Fruit fly (Drosophila melanogaster) whole organism, embryonic: ENCODE measurements around the gene ast.

Source experiments
- Adf1 ChIP-seq: fragments of 200-800 bp; sonication (Bioruptor generic); IDR thresholded peaks from 2 replicates; pipeline ENCODE4 v1.3.6; 2022; ENCODE audit warnings: missing biosample characterization, missing genetic modification characterization
- BtbVII ChIP-seq: fragments of 200-800 bp; sonication (Bioruptor generic); optimal IDR thresholded peaks from 3 replicates; lab custom pipeline; 2017; ENCODE audit warnings: missing biosample characterization, mild to moderate bottlenecking, missing genetic modification characterization
- CG10979 ChIP-seq: fragments of 200-800 bp; sonication (Bioruptor generic); optimal IDR thresholded peaks from 2 replicates; lab custom pipeline; 2018; ENCODE audit warnings: missing biosample characterization, mild to moderate bottlenecking, missing genetic modification characterization, moderate library complexity
- CG11504 ChIP-seq: fragments of 200-800 bp; sonication (Bioruptor generic); optimal IDR thresholded peaks from 3 replicates; lab custom pipeline; 2019; ENCODE audit warnings: missing biosample characterization, mild to moderate bottlenecking, missing genetic modification characterization, moderate library complexity
- CG11723 ChIP-seq: fragments of 200-800 bp; sonication (Bioruptor generic); optimal IDR thresholded peaks from 2 replicates; lab custom pipeline; 2017; ENCODE audit warnings: missing biosample characterization, mild to moderate bottlenecking, missing genetic modification characterization
- CG12071 ChIP-seq: fragments of 200-800 bp; sonication (Bioruptor generic); optimal IDR thresholded peaks from 3 replicates; lab custom pipeline; 2018; ENCODE audit warnings: missing biosample characterization, mild to moderate bottlenecking, missing genetic modification characterization
- CG1233 ChIP-seq: fragments of 200-800 bp; sonication (Bioruptor generic); optimal IDR thresholded peaks from 4 replicates; lab custom pipeline; 2018; ENCODE audit warnings: missing biosample characterization, mild to moderate bottlenecking, missing genetic modification characterization
- CG12744 ChIP-seq: fragments of 200-800 bp; sonication (Bioruptor generic); optimal IDR thresholded peaks from 2 replicates; lab custom pipeline; 2016; ENCODE audit warnings: missing biosample characterization, missing genetic modification characterization
- CG13624 ChIP-seq: fragments of 200-800 bp; sonication (Bioruptor generic); optimal IDR thresholded peaks from 2 replicates; lab custom pipeline; 2016; ENCODE audit warnings: missing biosample characterization, missing genetic modification characterization
- CG14710 ChIP-seq: fragments of 200-800 bp; sonication (Bioruptor generic); optimal IDR thresholded peaks from 3 replicates; lab custom pipeline; 2019; ENCODE audit warnings: missing biosample characterization, mild to moderate bottlenecking, missing genetic modification characterization, moderate library complexity
- CG14965 ChIP-seq: fragments of 200-800 bp; sonication (Bioruptor generic); optimal IDR thresholded peaks from 2 replicates; lab custom pipeline; 2016; ENCODE audit warnings: missing biosample characterization, missing genetic modification characterization, borderline replicate concordance
- CG1529 ChIP-seq: fragments of 200-800 bp; sonication (Bioruptor generic); optimal IDR thresholded peaks from 3 replicates; lab custom pipeline; 2018; ENCODE audit warnings: missing biosample characterization, missing genetic modification characterization
- CG17912 ChIP-seq: fragments of 200-800 bp; sonication (Bioruptor generic); optimal IDR thresholded peaks from 2 replicates; lab custom pipeline; 2018; ENCODE audit warnings: missing biosample characterization, mild to moderate bottlenecking, missing genetic modification characterization
- CG2120 ChIP-seq: fragments of 200-800 bp; sonication (Bioruptor generic); optimal IDR thresholded peaks from 3 replicates; lab custom pipeline; 2016; ENCODE audit warnings: missing biosample characterization, missing genetic modification characterization
- CG2202 ChIP-seq: fragments of 200-800 bp; sonication (Bioruptor generic); optimal IDR thresholded peaks from 2 replicates; lab custom pipeline; 2018; ENCODE audit warnings: missing biosample characterization, mild to moderate bottlenecking, missing genetic modification characterization
- CG2875 ChIP-seq: fragments of 200-800 bp; sonication (Bioruptor generic); optimal IDR thresholded peaks from 2 replicates; lab custom pipeline; 2017; ENCODE audit warnings: missing biosample characterization, mild to moderate bottlenecking, missing genetic modification characterization, missing genetic modification reagents
- CG31441 ChIP-seq: fragments of 200-800 bp; sonication (Bioruptor generic); IDR thresholded peaks from 2 replicates; pipeline ENCODE4 v1.3.6; 2022; ENCODE audit warnings: missing biosample characterization, missing genetic modification characterization
- CG3838 ChIP-seq: fragments of 200-800 bp; sonication (Bioruptor generic); optimal IDR thresholded peaks from 3 replicates; lab custom pipeline; 2016; ENCODE audit warnings: missing biosample characterization, missing genetic modification characterization
- CG4707 ChIP-seq: fragments of 200-800 bp; sonication (Bioruptor generic); optimal IDR thresholded peaks from 2 replicates; lab custom pipeline; 2018; ENCODE audit warnings: missing biosample characterization, mild to moderate bottlenecking, missing genetic modification characterization, moderate library complexity
- CG5245 ChIP-seq: fragments of 200-800 bp; sonication (Bioruptor generic); optimal IDR thresholded peaks from 3 replicates; lab custom pipeline; 2016; ENCODE audit warnings: missing biosample characterization, missing genetic modification characterization
- CG9609 ChIP-seq: fragments of 200-800 bp; sonication (Bioruptor generic); optimal IDR thresholded peaks from 3 replicates; lab custom pipeline; 2016; ENCODE audit warnings: missing biosample characterization, missing genetic modification characterization
- CkIIα-i1 ChIP-seq: fragments of 200-800 bp; sonication (Bioruptor generic); IDR thresholded peaks from 2 replicates; pipeline ENCODE4 v1.3.6; 2022; ENCODE audit warnings: missing biosample characterization, missing genetic modification characterization
- D19A ChIP-seq: fragments of 200-800 bp; optimal IDR thresholded peaks from 3 replicates; lab custom pipeline; 2019; ENCODE audit warnings: missing biosample characterization, mild to moderate bottlenecking, missing genetic modification characterization, moderate library complexity
- Dip2 ChIP-seq: fragments of 200-800 bp; sonication (Bioruptor generic); IDR thresholded peaks from 2 replicates; pipeline ENCODE4 v1.3.6; 2022; ENCODE audit warnings: missing biosample characterization, missing genetic modification characterization
- Hmr ChIP-seq: fragments of 200-800 bp; sonication (Bioruptor generic); optimal IDR thresholded peaks from 3 replicates; lab custom pipeline; 2017; ENCODE audit warnings: mild to moderate bottlenecking, missing biosample characterization, missing genetic modification reagents, missing genetic modification characterization
- MESR4 ChIP-seq: fragments of 200-800 bp; sonication (Bioruptor generic); optimal IDR thresholded peaks from 2 replicates; lab custom pipeline; 2018; ENCODE audit warnings: missing biosample characterization, mild to moderate bottlenecking, missing genetic modification characterization, moderate library complexity
- Mrtf ChIP-seq: fragments of 200-800 bp; sonication (Bioruptor generic); IDR thresholded peaks from 3 replicates; pipeline ENCODE4 v1.3.6; 2022; ENCODE audit warnings: missing biosample characterization, missing genetic modification characterization
- NfI ChIP-seq: fragments of 200-800 bp; sonication (Bioruptor generic); optimal IDR thresholded peaks from 3 replicates; lab custom pipeline; 2018; ENCODE audit warnings: missing biosample characterization, mild to moderate bottlenecking, missing genetic modification characterization, moderate library complexity
- Ravus ChIP-seq: fragments of 200-800 bp; sonication (Bioruptor generic); IDR thresholded peaks from 2 replicates; pipeline ENCODE4 v1.3.6; 2022; ENCODE audit warnings: missing biosample characterization, missing genetic modification characterization
- YL-1 ChIP-seq: fragments of 200-800 bp; sonication (Bioruptor generic); optimal IDR thresholded peaks from 3 replicates; lab custom pipeline; 2017; ENCODE audit warnings: missing biosample characterization, mild to moderate bottlenecking, missing genetic modification characterization
- bsh ChIP-seq, 2 experiments: fragments of 200-800 bp; sonication (Bioruptor generic); optimal IDR thresholded peaks; 2 replicates each; lab custom pipeline; 2017 to 2018; ENCODE audit warnings: mild to moderate bottlenecking in 2 of 2, missing biosample characterization in 2 of 2, missing genetic modification characterization in 2 of 2, moderate library complexity in 1 of 2
- cg ChIP-seq: fragments of 200-800 bp; sonication (Bioruptor generic); optimal IDR thresholded peaks from 3 replicates; lab custom pipeline; 2019; ENCODE audit warnings: missing biosample characterization, mild to moderate bottlenecking, missing genetic modification characterization, moderate library complexity
- cwo ChIP-seq: fragments of 200-800 bp; sonication (Bioruptor generic); optimal IDR thresholded peaks from 3 replicates; lab custom pipeline; 2017; ENCODE audit warnings: missing biosample characterization, missing genetic modification characterization, mild to moderate bottlenecking, moderate library complexity, missing genetic modification reagents
- dmrt99B ChIP-seq: fragments of 200-800 bp; sonication (Bioruptor generic); optimal IDR thresholded peaks from 2 replicates; lab custom pipeline; 2018; ENCODE audit warnings: missing biosample characterization, mild to moderate bottlenecking, missing genetic modification characterization, moderate library complexity
- fd102C ChIP-seq: fragments of 200-800 bp; sonication (Bioruptor generic); optimal IDR thresholded peaks from 2 replicates; lab custom pipeline; 2018; ENCODE audit warnings: missing biosample characterization, mild to moderate bottlenecking, missing genetic modification characterization, moderate library complexity
- fd96Cb ChIP-seq: fragments of 200-800 bp; sonication (Bioruptor generic); optimal IDR thresholded peaks from 2 replicates; lab custom pipeline; 2018; ENCODE audit warnings: missing biosample characterization, mild to moderate bottlenecking, missing genetic modification characterization, moderate library complexity
- gem ChIP-seq: fragments of 200-800 bp; sonication (Bioruptor generic); optimal IDR thresholded peaks from 2 replicates; lab custom pipeline; 2019; ENCODE audit warnings: missing biosample characterization, mild to moderate bottlenecking, missing genetic modification characterization, moderate library complexity
- grau ChIP-seq: fragments of 200-800 bp; optimal IDR thresholded peaks from 3 replicates; lab custom pipeline; 2019; ENCODE audit warnings: missing biosample characterization, mild to moderate bottlenecking, missing genetic modification characterization, moderate library complexity
- ham ChIP-seq: fragments of 200-800 bp; sonication (Bioruptor generic); IDR thresholded peaks from 2 replicates; pipeline ENCODE4 v1.3.6; 2022; ENCODE audit warnings: missing biosample characterization, missing genetic modification characterization
- ken ChIP-seq: fragments of 200-800 bp; sonication (Bioruptor generic); IDR thresholded peaks from 3 replicates; pipeline ENCODE4 v1.3.6; 2022; ENCODE audit warnings: missing biosample characterization, missing genetic modification characterization
- knrl ChIP-seq: fragments of 200-800 bp; sonication (Bioruptor generic); IDR thresholded peaks from 3 replicates; pipeline ENCODE4 v1.3.6; 2022; ENCODE audit warnings: missing biosample characterization, missing genetic modification characterization; ENCODE audit not compliant: partially characterized antibody
- lbe ChIP-seq: fragments of 200-800 bp; sonication (Bioruptor generic); optimal IDR thresholded peaks from 2 replicates; lab custom pipeline; 2016; ENCODE audit warnings: missing biosample characterization, mild to moderate bottlenecking, missing genetic modification characterization
- lov ChIP-seq, 2 experiments: fragments of 200-800 bp in 1 of 2; fragments of >200 bp in 1 of 2; sonication (Bioruptor generic) in 1 of 2; IDR thresholded peaks in 1 of 2; optimal IDR thresholded peaks in 1 of 2; 2 replicates in 1 of 2; 3 replicates in 1 of 2; pipeline versions ENCODE4 v1.3.6 to Lab custom; 2017 to 2022; ENCODE audit warnings: missing biosample characterization in 1 of 2, missing genetic modification characterization in 1 of 2
- nom ChIP-seq: fragments of 200-800 bp; sonication (Bioruptor generic); optimal IDR thresholded peaks from 2 replicates; lab custom pipeline; 2017; ENCODE audit warnings: missing biosample characterization, missing genetic modification characterization, mild to moderate bottlenecking, moderate library complexity, missing genetic modification reagents
- onecut ChIP-seq: fragments of 200-800 bp; sonication (Bioruptor generic); IDR thresholded peaks from 2 replicates; pipeline ENCODE4 v1.3.6; 2022; ENCODE audit warnings: missing biosample characterization, missing genetic modification characterization
- pho ChIP-seq: fragments of 200-800 bp; sonication (Bioruptor generic); optimal IDR thresholded peaks from 2 replicates; lab custom pipeline; 2016; ENCODE audit warnings: missing biosample characterization, missing genetic modification characterization
- salm ChIP-seq: fragments of 200-800 bp; sonication (Bioruptor generic); optimal IDR thresholded peaks from 2 replicates; lab custom pipeline; 2018; ENCODE audit warnings: missing biosample characterization, mild to moderate bottlenecking, missing genetic modification characterization
- slp2 ChIP-seq: fragments of 200-800 bp; sonication (Bioruptor generic); optimal IDR thresholded peaks from 2 replicates; lab custom pipeline; 2016; ENCODE audit warnings: missing biosample characterization, missing genetic modification characterization
- twi ChIP-seq: fragments of 200-800 bp; optimal IDR thresholded peaks from 2 replicates; lab custom pipeline; 2019; ENCODE audit warnings: missing biosample characterization, mild to moderate bottlenecking, missing genetic modification characterization, moderate library complexity

Gene ast

dm6 chr2L:1108029-1108688, 30.4 kb downstream of the ast start, which contains the start of the genes PolrMT and CG14339 (continued):
- TF ChIP-seq CG14710 (tag; lab: Kevin White, UChicago) (peak; percentile 51), Dip2 (GFP tag; lab: Robert Waterston, UW) (no peak), NfI (GFP tag; lab: Kevin White, UChicago) (no peak), CG2120 (peak; percentile 65), CG10979 (peak; percentile 24), CG2875 (GFP tag; lab: Kevin White, UChicago) (no peak), twi (tag; lab: Kevin White, UChicago) (peak; percentile 38), salm (tag; lab: Kevin White, UChicago) (no peak), CG3838 (GFP tag; lab: Kevin White, UChicago) (no peak), ham (GFP tag; lab: Robert Waterston, UW) (no peak), CG9609 (GFP tag; lab: Kevin White, UChicago) (peak; percentile 54), CG12071 (no peak), gem (tag; lab: Kevin White, UChicago) (no peak), slp2 (GFP tag; lab: Kevin White, UChicago) (peak; percentile 13), YL-1 (GFP tag; lab: Kevin White, UChicago) (peak; percentile 95), CG2202 (tag; lab: Kevin White, UChicago) (no peak), dmrt99B (tag; lab: Kevin White, UChicago) (no peak), Mrtf (GFP tag; lab: Robert Waterston, UW) (no peak), cg (GFP tag; lab: Kevin White, UChicago) (no peak), CG17912 (no peak), onecut (GFP tag; lab: Robert Waterston, UW) (no peak), Hmr (peak; percentile 45), CG12744 (GFP tag; lab: Kevin White, UChicago) (no peak), MESR4 (peak; percentile 72), CG1233 (GFP tag; lab: Kevin White, UChicago) (no peak), bsh (GFP tag; optimal IDR thresholded peaks at IDR 0.05; lab: Kevin White, UChicago) (no peak), CG31441 (no peak), Adf1 (GFP tag; lab: Robert Waterston, UW) (peak; percentile 30), CG4707 (GFP tag; lab: Kevin White, UChicago) (no peak), fd96Cb (tag; lab: Kevin White, UChicago) (no peak), CG11723 (GFP tag; lab: Kevin White, UChicago) (no peak), lbe (no peak), ken (GFP tag; lab: Robert Waterston, UW) (0 out of 3 replicates have a peak, but pooled peaks have one; percentile 14), Ravus (GFP tag; lab: Robert Waterston, UW) (no peak), CG5245 (GFP tag; lab: Kevin White, UChicago) (no peak), knrl (GFP tag; lab: Robert Waterston, UW) (peak; percentile 26; the same call in 1 of the 3 replicates), lov (optimal IDR thresholded peaks at IDR 0.05; lab: Kevin White, UChicago) (no peak), lov (GFP tag; IDR thresholded peaks at IDR 0.05; lab: Robert Waterston, UW) (no peak), CG1529 (GFP tag; lab: Kevin White, UChicago) (no peak), CkIIα-i1 (GFP tag; lab: Robert Waterston, UW) (no peak), fd102C (no peak), CG14965 (no peak), CG11504 (tag; lab: Kevin White, UChicago) (no peak), cwo (GFP tag; lab: Kevin White, UChicago) (peak; percentile 94), grau (no peak), nom (GFP tag; lab: Kevin White, UChicago) (no peak), CG13624 (GFP tag; lab: Kevin White, UChicago) (peak; percentile 36), D19A (no peak), BtbVII (no peak), pho (GFP tag; lab: Kevin White, UChicago) (peak; percentile 29)
